Worm (Caenorhabditis elegans) whole organism, late embryonic: ENCODE data around the gene C08H9.18.
A peak's percentile ranks its signal among the peaks of the same experiment; 100 is the strongest.

Source experiments
- C38D4.7 ChIP-seq: fragments of 200-800 bp; sonication (Bioruptor generic); optimal IDR thresholded peaks from 2 replicates; lab custom pipeline; 2018; ENCODE audit warnings: mild to moderate bottlenecking, missing genetic modification characterization, moderate library complexity, missing compliant biosample characterization
- K02D7.2 ChIP-seq: sonication (generic microtip); optimal IDR thresholded peaks from 2 replicates; lab custom pipeline; 2017; ENCODE audit warnings: mild to moderate bottlenecking, missing genetic modification characterization, missing compliant biosample characterization
- K09A11.1 ChIP-seq: sonication (generic microtip); optimal IDR thresholded peaks from 2 replicates; lab custom pipeline; 2017; ENCODE audit warnings: antibody characterized with exemption, mild to moderate bottlenecking, missing genetic modification characterization, missing compliant biosample characterization; ENCODE audit not compliant: insufficient read depth
- T23F11.4 ChIP-seq: fragments of 200-800 bp; sonication (Bioruptor generic); optimal IDR thresholded peaks from 2 replicates; lab custom pipeline; 2018; ENCODE audit warnings: mild to moderate bottlenecking, missing genetic modification characterization, missing compliant biosample characterization
- Y22D7AL.16 ChIP-seq: sonication (generic microtip); optimal IDR thresholded peaks from 2 replicates; lab custom pipeline; 2016; ENCODE audit warnings: missing genetic modification characterization, missing compliant biosample characterization
- ceh-14 ChIP-seq: sonication (generic microtip); optimal IDR thresholded peaks from 2 replicates; lab custom pipeline; 2016; ENCODE audit warnings: missing genotype, missing genetic modification characterization, missing compliant biosample characterization
- ceh-24 ChIP-seq: sonication (generic microtip); optimal IDR thresholded peaks from 2 replicates; lab custom pipeline; 2016; ENCODE audit warnings: mild to moderate bottlenecking, missing genetic modification characterization, missing compliant biosample characterization
- ceh-34 ChIP-seq: sonication (generic microtip); optimal IDR thresholded peaks from 2 replicates; lab custom pipeline; 2016; ENCODE audit warnings: mild to moderate bottlenecking, missing genetic modification characterization, missing compliant biosample characterization
- ceh-45 ChIP-seq: fragments of 200-800 bp; sonication (Bioruptor generic); IDR thresholded peaks from 2 replicates; pipeline ENCODE4 v1.3.6; 2022; ENCODE audit warnings: missing genetic modification reagents, missing genetic modification characterization, missing compliant biosample characterization
- ceh-48 ChIP-seq: sonication (generic microtip); optimal IDR thresholded peaks from 2 replicates; lab custom pipeline; 2016; ENCODE audit warnings: missing genetic modification characterization, inconsistent platforms, missing compliant biosample characterization
- ceh-9 ChIP-seq: sonication (generic microtip); optimal IDR thresholded peaks from 2 replicates; lab custom pipeline; 2016; ENCODE audit warnings: mild to moderate bottlenecking, missing genetic modification characterization, inconsistent platforms, missing compliant biosample characterization
- che-1 ChIP-seq: sonication (generic microtip); optimal IDR thresholded peaks from 2 replicates; lab custom pipeline; 2016; ENCODE audit warnings: mild to moderate bottlenecking, missing genetic modification characterization, missing compliant biosample characterization
- elt-2 ChIP-seq: sonication (generic microtip); optimal IDR thresholded peaks from 2 replicates; lab custom pipeline; 2016; ENCODE audit warnings: missing genetic modification reagents, missing genetic modification characterization, missing compliant biosample characterization
- elt-4 ChIP-seq: sonication (generic microtip); optimal IDR thresholded peaks from 2 replicates; lab custom pipeline; 2016; ENCODE audit warnings: missing genetic modification characterization, missing compliant biosample characterization
- ets-4 ChIP-seq: sonication (generic microtip); optimal IDR thresholded peaks from 2 replicates; lab custom pipeline; 2016; ENCODE audit warnings: missing genetic modification characterization, missing compliant biosample characterization
- eyg-1 ChIP-seq: sonication (generic microtip); optimal IDR thresholded peaks from 2 replicates; lab custom pipeline; 2016; ENCODE audit warnings: missing genotype, missing genetic modification characterization, missing compliant biosample characterization
- fkh-6 ChIP-seq: sonication (generic microtip); optimal IDR thresholded peaks from 2 replicates; lab custom pipeline; 2016; ENCODE audit warnings: missing genetic modification characterization, missing compliant biosample characterization
- hlh-13 ChIP-seq: fragments of 200-800 bp; sonication (Bioruptor generic); optimal IDR thresholded peaks from 2 replicates; lab custom pipeline; 2018; ENCODE audit warnings: mild to moderate bottlenecking, missing genetic modification characterization, missing compliant biosample characterization
- lim-6 ChIP-seq: sonication (generic microtip); optimal IDR thresholded peaks from 2 replicates; lab custom pipeline; 2016; ENCODE audit warnings: missing genetic modification characterization, missing compliant biosample characterization
- mec-3 ChIP-seq: sonication (generic microtip); optimal IDR thresholded peaks from 2 replicates; lab custom pipeline; 2016; ENCODE audit warnings: borderline replicate concordance, missing genetic modification characterization, missing compliant biosample characterization
- nfya-1 ChIP-seq: sonication (generic microtip); optimal IDR thresholded peaks from 2 replicates; lab custom pipeline; 2017; ENCODE audit warnings: missing genetic modification characterization, mild to moderate bottlenecking, missing compliant biosample characterization, antibody characterized with exemption, moderate library complexity
- nhr-232 ChIP-seq: sonication (generic microtip); optimal IDR thresholded peaks from 2 replicates; lab custom pipeline; 2016; ENCODE audit warnings: missing genetic modification characterization, missing compliant biosample characterization
- npax-4 ChIP-seq: sonication (generic microtip); optimal IDR thresholded peaks from 2 replicates; lab custom pipeline; 2016; ENCODE audit warnings: missing genetic modification characterization, missing compliant biosample characterization
- odd-2 ChIP-seq: sonication (generic microtip); optimal IDR thresholded peaks from 2 replicates; lab custom pipeline; 2017; ENCODE audit warnings: antibody characterized with exemption, mild to moderate bottlenecking, missing genetic modification characterization, missing compliant biosample characterization
- pros-1 ChIP-seq: fragments of 150-350 bp; optimal IDR thresholded peaks from 2 replicates; lab custom pipeline; 2014; ENCODE audit warnings: missing biosample characterization, missing genetic modification reagents, missing genetic modification characterization
- sdc-2 ChIP-seq: sonication (generic microtip); optimal IDR thresholded peaks from 2 replicates; lab custom pipeline; 2016; ENCODE audit warnings: missing genotype, missing genetic modification characterization, missing compliant biosample characterization
- sox-4 ChIP-seq: sonication (generic microtip); optimal IDR thresholded peaks from 2 replicates; lab custom pipeline; 2017; ENCODE audit warnings: mild to moderate bottlenecking, missing genetic modification characterization, inconsistent platforms, missing compliant biosample characterization
- syd-9 ChIP-seq: sonication (generic microtip); optimal IDR thresholded peaks from 2 replicates; lab custom pipeline; 2016; ENCODE audit warnings: mild to moderate bottlenecking, missing genetic modification characterization, moderate library complexity, missing compliant biosample characterization
- tbx-2 ChIP-seq: sonication (generic microtip); optimal IDR thresholded peaks from 2 replicates; lab custom pipeline; 2016; ENCODE audit warnings: missing genetic modification characterization, missing compliant biosample characterization
- tbx-7 ChIP-seq: sonication (generic microtip); optimal IDR thresholded peaks from 2 replicates; lab custom pipeline; 2016; ENCODE audit warnings: missing genotype, missing genetic modification characterization, missing compliant biosample characterization
- unc-42 ChIP-seq: sonication (generic microtip); optimal IDR thresholded peaks from 2 replicates; lab custom pipeline; 2016; ENCODE audit warnings: missing genotype, missing genetic modification characterization, missing compliant biosample characterization
- unc-86 ChIP-seq: sonication (generic microtip); optimal IDR thresholded peaks from 2 replicates; lab custom pipeline; 2016; ENCODE audit warnings: missing genetic modification characterization, missing compliant biosample characterization
- zip-5 ChIP-seq: sonication (generic microtip); optimal IDR thresholded peaks from 2 replicates; lab custom pipeline; 2016; ENCODE audit warnings: missing genetic modification characterization, missing compliant biosample characterization
- ztf-16 ChIP-seq: sonication (generic microtip); optimal IDR thresholded peaks from 2 replicates; lab custom pipeline; 2017; ENCODE audit warnings: missing genetic modification characterization, missing compliant biosample characterization

Gene C08H9.18

DNA sequence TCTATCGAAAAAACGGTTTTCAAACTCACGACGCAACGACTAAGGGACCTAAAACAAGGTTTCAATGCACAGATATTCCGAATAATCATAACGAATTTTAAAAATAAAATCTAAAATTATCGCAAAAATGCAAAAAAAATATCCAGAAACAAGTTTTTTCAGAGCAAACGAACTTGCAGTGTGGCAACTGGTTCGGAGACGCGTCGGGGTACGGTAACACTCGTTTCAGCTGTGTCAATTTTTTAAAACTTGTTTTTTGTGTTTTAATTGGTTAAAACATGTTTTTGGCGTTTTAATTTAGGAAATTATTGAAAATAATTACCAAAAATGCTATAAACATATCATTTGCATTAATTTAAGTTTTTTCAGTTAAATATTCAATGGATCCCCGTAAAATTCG lies 30.4 kb upstream of the C08H9.18 start, which contains the start of gene C08H9.16:
Gene C08H9.16, plus strand, starts transcription at position 370 of the 400 bp plus-strand sequence.
- TF ChIP-seq sox-4 (tag; lab: Kevin White, UChicago) (no peak), nfya-1 (tag; lab: Kevin White, UChicago) (peak; percentile 73), unc-42 (tag; lab: Kevin White, UChicago) (peak; percentile 33)

DNA sequence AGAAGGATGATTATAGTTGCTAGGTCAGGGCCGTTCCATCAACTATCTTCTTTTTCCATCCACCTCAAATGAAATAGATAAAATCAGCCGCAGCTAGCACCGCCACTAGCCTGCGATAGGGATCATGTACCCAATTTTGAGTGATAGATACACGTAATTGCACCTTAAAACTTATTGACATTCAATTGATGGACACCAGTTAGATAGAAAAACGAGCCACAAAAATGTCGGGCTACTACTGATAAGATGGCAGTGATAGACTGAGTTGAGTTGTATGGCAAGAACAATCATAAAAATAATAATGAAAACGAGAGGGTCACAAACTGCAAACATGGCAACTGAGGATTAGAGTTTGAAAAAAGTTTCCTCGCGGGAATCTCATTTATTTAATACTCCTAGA lies 29.8 kb upstream of the C08H9.18 start:
- TF ChIP-seq elt-2 (tag; lab: Kevin White, UChicago) (peak; percentile 81), ets-4 (tag; lab: Kevin White, UChicago) (no peak)

DNA sequence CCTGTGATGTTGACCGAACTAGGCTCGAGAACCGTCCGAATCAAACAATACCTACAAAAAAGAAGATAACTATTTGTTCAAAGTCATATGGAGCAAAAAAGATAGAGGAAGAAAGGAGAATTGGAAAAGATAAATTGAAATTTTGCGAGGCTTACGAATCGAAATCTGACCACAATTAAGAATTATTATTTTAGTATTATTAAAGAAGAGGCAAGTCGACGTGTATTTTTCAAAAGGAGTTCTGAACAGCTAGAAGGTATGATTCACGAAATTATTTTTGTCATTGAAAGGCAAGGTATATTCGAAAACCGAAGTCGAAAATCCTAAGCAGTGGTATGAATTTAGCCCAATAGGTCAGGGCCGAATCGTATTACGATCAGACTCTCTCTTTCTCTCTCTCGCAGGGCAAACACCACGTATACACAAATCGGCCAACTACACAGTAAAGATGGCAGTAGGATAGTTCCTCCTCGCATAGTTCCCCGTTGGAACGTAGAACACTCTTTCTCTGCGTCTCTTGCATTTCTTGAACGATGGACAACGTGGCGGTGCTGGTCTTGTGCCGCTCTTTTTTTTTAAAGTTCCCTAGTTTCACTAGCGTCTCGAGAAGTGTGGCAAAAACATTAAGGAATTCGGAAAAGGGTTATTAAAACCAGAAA lies 29.1 kb upstream of the C08H9.18 start, which contains the start of gene vgln-1:
Gene vgln-1, minus strand, starts transcription at position 51 of the 659 bp plus-strand sequence.
- TF ChIP-seq unc-86 (tag; lab: Kevin White, UChicago), result no peak
- TF ChIP-seq elt-4, result no peak
- TF ChIP-seq eyg-1 (tag; lab: Kevin White, UChicago), result no peak
- TF ChIP-seq ets-4 (tag; lab: Kevin White, UChicago), result no peak
- no peak for TF ChIP-seq mec-3
- no peak for TF ChIP-seq tbx-2 (tag; lab: Kevin White, UChicago)
- TF ChIP-seq pros-1 (tag; lab: Kevin White, UChicago), result no peak
- no peak for TF ChIP-seq ztf-16 (tag; lab: Kevin White, UChicago)
- no peak for TF ChIP-seq hlh-13 (GFP tag; lab: Kevin White, UChicago)
- TF ChIP-seq ceh-34 (tag; lab: Kevin White, UChicago), result no peak
- TF ChIP-seq K02D7.2, result no peak
- no peak for TF ChIP-seq ceh-45
- TF ChIP-seq odd-2 (tag; lab: Kevin White, UChicago), result no peak
- TF ChIP-seq nhr-232 (tag; lab: Kevin White, UChicago), result no peak
- TF ChIP-seq ceh-48 (tag; lab: Kevin White, UChicago), result no peak
- no peak for TF ChIP-seq fkh-6 (tag; lab: Kevin White, UChicago)
- no peak for TF ChIP-seq che-1

DNA sequence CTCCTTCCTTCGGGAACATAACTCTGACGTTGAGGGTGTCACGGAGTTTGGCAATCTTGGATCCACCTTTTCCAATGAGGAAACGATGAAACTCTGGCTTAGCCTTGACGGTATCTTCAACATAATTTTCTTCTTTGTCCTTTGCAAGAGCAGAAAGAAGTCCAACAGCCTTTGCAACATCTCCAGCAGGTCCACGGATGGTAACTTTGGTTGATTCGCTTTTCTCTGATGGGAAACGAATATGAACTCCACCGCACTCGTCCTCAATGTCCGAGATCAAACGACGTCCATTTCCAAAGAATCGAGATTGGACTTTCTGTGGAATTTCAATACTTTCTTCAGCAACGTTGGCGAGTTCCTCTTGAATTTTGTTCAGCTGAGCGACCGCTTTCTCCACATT lies 26.5 kb upstream of the C08H9.18 start:
- TF ChIP-seq Y22D7AL.16 (tag; lab: Kevin White, UChicago) (no peak), K02D7.2 (no peak), odd-2 (tag; lab: Kevin White, UChicago) (no peak), C38D4.7 (GFP tag; lab: Kevin White, UChicago) (no peak), tbx-2 (tag; lab: Kevin White, UChicago) (no peak), sdc-2 (tag; lab: Kevin White, UChicago) (no peak), ceh-14 (no peak), lim-6 (tag; lab: Kevin White, UChicago) (no peak), syd-9 (tag; lab: Kevin White, UChicago) (no peak), fkh-6 (tag; lab: Kevin White, UChicago) (no peak), K09A11.1 (tag; lab: Kevin White, UChicago) (no peak), npax-4 (tag; lab: Kevin White, UChicago) (no peak), ceh-24 (no peak), zip-5 (tag; lab: Kevin White, UChicago) (no peak), elt-4 (no peak), tbx-7 (no peak), T23F11.4 (GFP tag; lab: Kevin White, UChicago) (no peak), nfya-1 (tag; lab: Kevin White, UChicago) (no peak), ceh-9 (tag; lab: Kevin White, UChicago) (no peak)
